Worm (Caenorhabditis elegans): ENCODE results near the gene srh-3.

The srh-3 gene

DNA sequence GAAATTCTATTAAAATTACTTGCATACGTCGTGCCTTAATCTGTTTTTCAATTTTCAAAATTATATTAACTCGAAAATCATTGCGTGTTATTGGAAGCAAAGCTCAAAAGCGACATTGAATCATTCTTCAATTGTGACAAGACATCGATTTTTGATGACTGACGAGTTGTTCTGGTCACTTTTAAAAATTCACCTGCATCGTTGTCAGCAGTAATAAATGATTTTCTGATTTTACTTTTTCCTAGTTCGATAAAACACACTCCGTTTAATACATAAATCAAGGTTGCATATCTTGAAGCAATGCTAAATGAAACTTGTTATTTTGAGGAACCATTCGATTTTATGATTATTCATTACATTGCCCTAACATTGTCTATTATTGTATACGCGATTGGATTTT lies at the start of gene srh-3:
srh-3 (plus strand) TSS at position 301 of the 400 bp plus-strand sequence.
- no peak for TF ChIP-seq sea-2 (GFP tag; optimal IDR thresholded peaks at IDR 0.05)
- TF ChIP-seq fos-1 (tag; optimal IDR thresholded peaks at IDR 0.05): no peak
- no peak for TF ChIP-seq unc-62 (GFP tag; optimal IDR thresholded peaks at IDR 0.05)
- no peak for TF ChIP-seq daf-12 (tag; optimal IDR thresholded peaks at IDR 0.05)
- no peak for TF ChIP-seq nhr-76 (tag; optimal IDR thresholded peaks at IDR 0.05)
- no peak for TF ChIP-seq elt-2 (tag; optimal IDR thresholded peaks at IDR 0.05)

DNA sequence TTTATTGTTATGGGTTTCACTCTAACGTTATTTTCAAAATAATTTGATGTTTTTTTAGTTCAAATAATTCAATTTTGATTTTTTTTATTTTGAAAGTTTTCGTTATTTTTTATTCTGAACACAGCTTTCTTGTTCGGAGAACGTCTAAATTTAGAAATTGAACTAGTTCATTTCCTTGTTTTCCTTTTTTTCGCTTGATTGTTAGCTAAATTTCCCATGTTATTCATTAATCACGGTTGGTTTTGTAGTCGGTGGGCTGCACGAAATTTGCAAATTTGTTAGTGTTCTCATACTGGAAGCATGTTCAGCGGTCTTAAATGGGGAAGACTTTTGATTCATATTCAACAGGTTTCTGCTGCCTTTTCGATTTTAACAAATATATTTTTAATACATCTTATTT lies 46.5 kb upstream of the srh-3 start, which contains the start of gene str-222:
str-222 (plus strand) TSS at position 301 of the 400 bp plus-strand sequence.
- TF ChIP-seq ceh-9 (tag; optimal IDR thresholded peaks at IDR 0.05) (no peak), jun-1 (tag; optimal IDR thresholded peaks at IDR 0.05) (no peak), tbx-2 (tag; optimal IDR thresholded peaks at IDR 0.05) (no peak), elt-3 (tag; optimal IDR thresholded peaks at IDR 0.05) (no peak), snpc-4 (tag; optimal IDR thresholded peaks at IDR 0.05) (no peak), nhr-67 (tag; optimal IDR thresholded peaks at IDR 0.05) (no peak), unc-62 (GFP tag; optimal IDR thresholded peaks at IDR 0.05) (no peak), ceh-16 (tag; optimal IDR thresholded peaks at IDR 0.05) (no peak), nhr-23 (tag; optimal IDR thresholded peaks at IDR 0.05) (no peak), daf-12 (tag; optimal IDR thresholded peaks at IDR 0.05) (no peak), nhr-43 (tag; optimal IDR thresholded peaks at IDR 0.05; ENCODE audit: poor library complexity, severe bottlenecking) (no peak), nhr-12 (tag; optimal IDR thresholded peaks at IDR 0.05) (no peak), pha-4 (tag; optimal IDR thresholded peaks at IDR 0.05) (no peak), egl-5 (tag; optimal IDR thresholded peaks at IDR 0.05) (no peak), elt-1 (tag; optimal IDR thresholded peaks at IDR 0.05) (no peak)

DNA sequence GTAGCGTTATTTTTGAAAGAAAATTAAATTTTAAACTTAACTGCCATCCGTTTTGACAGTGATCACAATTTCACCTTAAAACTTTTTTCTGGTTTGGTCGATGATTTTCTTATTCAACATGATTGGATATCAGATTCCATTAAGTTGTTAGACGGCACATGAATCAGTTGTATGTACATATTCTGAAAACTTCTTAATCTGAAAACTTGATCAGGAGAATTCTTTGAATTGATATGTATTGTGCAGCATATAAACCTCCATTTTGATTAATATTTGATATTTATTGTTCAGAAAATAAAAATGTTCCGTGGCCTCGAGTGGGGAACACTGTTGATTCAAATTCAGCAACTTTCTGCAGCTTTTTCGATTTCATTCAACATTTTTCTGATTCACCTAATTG lies 42.4 kb upstream of the srh-3 start, which contains the start of gene str-221:
str-221 (plus strand) TSS at position 301 of the 400 bp plus-strand sequence.
- no peak for TF ChIP-seq sea-2 (GFP tag; optimal IDR thresholded peaks at IDR 0.05)
- no peak for TF ChIP-seq pha-4 (tag; optimal IDR thresholded peaks at IDR 0.05)
- no peak for TF ChIP-seq R02D3.7 (tag; optimal IDR thresholded peaks at IDR 0.05)
- TF ChIP-seq nhr-237 (tag; optimal IDR thresholded peaks at IDR 0.05): no peak
- TF ChIP-seq elt-1 (tag; optimal IDR thresholded peaks at IDR 0.05): no peak
- no peak for TF ChIP-seq ama-1 (optimal IDR thresholded peaks at IDR 0.05)
- no peak for TF ChIP-seq snpc-4 (tag; optimal IDR thresholded peaks at IDR 0.05)
- TF ChIP-seq nhr-28 (tag; optimal IDR thresholded peaks at IDR 0.05): no peak
- TF ChIP-seq jun-1 (tag; optimal IDR thresholded peaks at IDR 0.05): no peak
- no peak for TF ChIP-seq aly-2 (tag; optimal IDR thresholded peaks at IDR 0.05)

DNA sequence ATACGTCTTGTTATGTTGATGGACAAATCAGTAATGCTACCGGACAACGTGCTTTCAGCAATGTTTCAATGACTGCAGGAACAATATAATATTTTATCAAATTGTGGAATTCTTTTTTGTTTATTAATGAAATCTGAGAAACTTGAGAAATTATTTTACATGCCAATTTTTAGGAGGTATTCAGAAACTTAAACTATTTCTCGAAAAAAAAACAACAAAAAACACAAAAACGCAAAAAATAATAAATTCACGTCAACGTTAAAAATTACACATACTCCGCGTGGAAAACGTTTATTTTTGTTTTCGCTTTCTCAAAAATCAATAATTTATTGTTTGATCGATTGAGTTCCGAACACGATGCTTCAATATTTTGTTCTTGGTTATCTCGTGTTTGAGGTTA lies 40.2 kb upstream of the srh-3 start, which contains the start of gene Y46H3D.1:
Y46H3D.1 (plus strand) TSS at position 301 of the 400 bp plus-strand sequence.
- TF ChIP-seq nhr-25 (tag; optimal IDR thresholded peaks at IDR 0.05) (no peak), ceh-28 (tag; optimal IDR thresholded peaks at IDR 0.05) (no peak), nhr-67 (tag; optimal IDR thresholded peaks at IDR 0.05) (no peak), pqm-1 (tag; optimal IDR thresholded peaks at IDR 0.05) (no peak), pha-4 (tag; optimal IDR thresholded peaks at IDR 0.05) (no peak), ztf-11 (tag; optimal IDR thresholded peaks at IDR 0.05) (no peak), fos-1 (tag; optimal IDR thresholded peaks at IDR 0.05) (no peak), skn-1 (tag; optimal IDR thresholded peaks at IDR 0.05) (no peak), elt-1 (tag; optimal IDR thresholded peaks at IDR 0.05) (no peak), aly-2 (tag; optimal IDR thresholded peaks at IDR 0.05) (no peak), egl-27 (tag; optimal IDR thresholded peaks at IDR 0.05) (no peak), nhr-23 (tag; optimal IDR thresholded peaks at IDR 0.05) (no peak), snpc-4 (tag; optimal IDR thresholded peaks at IDR 0.05) (no peak), nhr-77 (tag; optimal IDR thresholded peaks at IDR 0.05) (no peak), lin-39 (tag; optimal IDR thresholded peaks at IDR 0.05) (no peak), zag-1 (tag; optimal IDR thresholded peaks at IDR 0.05) (no peak), nfya-1 (tag; optimal IDR thresholded peaks at IDR 0.05; ENCODE audit: insufficient read depth) (no peak)

DNA sequence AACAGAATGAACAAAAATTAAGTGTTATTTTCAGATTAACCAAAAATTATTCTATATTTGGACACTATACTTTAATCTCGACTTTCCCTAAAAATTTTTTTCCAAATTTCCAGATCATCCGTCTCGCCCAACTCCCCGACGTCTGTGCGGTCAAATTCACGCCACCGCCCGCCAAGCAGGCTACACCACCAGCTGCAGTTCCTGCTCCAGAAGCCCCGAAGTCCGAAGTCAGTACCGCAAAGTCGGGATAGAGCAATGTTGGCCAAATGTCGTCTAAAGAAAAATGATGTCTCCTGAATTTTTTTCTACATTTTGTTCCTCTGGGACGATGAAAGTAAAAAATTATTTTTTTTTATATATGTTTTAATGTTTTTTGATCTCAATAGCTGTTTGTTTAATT lies 39.6 kb upstream of the srh-3 start:
- TF ChIP-seq nhr-76 (tag; optimal IDR thresholded peaks at IDR 0.05) (no peak), mml-1 (tag; optimal IDR thresholded peaks at IDR 0.05) (no peak), elt-1 (tag; optimal IDR thresholded peaks at IDR 0.05) (no peak), lsy-12 (tag; optimal IDR thresholded peaks at IDR 0.05) (no peak), nhr-25 (tag; optimal IDR thresholded peaks at IDR 0.05) (no peak), sea-2 (GFP tag; optimal IDR thresholded peaks at IDR 0.05) (no peak), elt-3 (tag; optimal IDR thresholded peaks at IDR 0.05) (no peak), elt-2 (tag; optimal IDR thresholded peaks at IDR 0.05) (no peak), jun-1 (tag; optimal IDR thresholded peaks at IDR 0.05) (no peak), ama-1 (optimal IDR thresholded peaks at IDR 0.05) (no peak)

All from whole organism, L3 larva.